Fruit fly (Drosophila melanogaster): ENCODE measurements around the gene mus304.

mus304 gene

DNA sequence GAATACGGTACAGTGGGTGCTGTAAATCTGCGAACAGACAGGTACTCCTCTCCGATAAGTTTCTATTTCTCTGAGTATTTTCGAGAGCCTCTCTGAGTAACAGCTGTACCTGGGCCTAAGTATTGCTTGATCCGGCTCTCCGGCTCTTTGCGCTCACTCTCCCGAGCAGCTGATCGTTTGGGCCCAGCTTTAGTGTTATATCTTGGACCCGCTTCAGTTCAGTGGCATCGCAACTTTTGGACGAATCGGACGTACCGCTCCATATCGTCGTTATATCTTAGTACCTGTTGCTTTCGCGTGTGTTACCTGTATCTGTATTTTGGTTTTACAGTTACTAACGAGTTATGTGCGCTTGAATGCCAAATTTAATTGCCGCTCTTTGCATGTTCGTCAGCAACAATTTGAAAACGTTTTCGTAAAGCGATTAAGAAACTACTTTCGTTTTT is 29.6 kb downstream of the mus304 start, which contains the start of gene geko (continued):
- peak; percentile 52; the same call in 1 of the 2 replicates for TF ChIP-seq CG42726 (GFP tag; IDR thresholded peaks at IDR 0.05; ENCODE audit: partially characterized antibody)
- TF ChIP-seq cato (GFP tag; optimal IDR thresholded peaks at IDR 0.05; ENCODE audit: borderline replicate concordance): no peak
- TF ChIP-seq CG10267 (tag; optimal IDR thresholded peaks at IDR 0.05): no peak
- no peak for TF ChIP-seq CG10959 (GFP tag; IDR thresholded peaks at IDR 0.05)
- no peak for TF ChIP-seq Ssrp (tag; optimal IDR thresholded peaks at IDR 0.05)
- no peak for TF ChIP-seq sima (GFP tag; optimal IDR thresholded peaks at IDR 0.05)
- TF ChIP-seq CG17612 (GFP tag; IDR thresholded peaks at IDR 0.05): no peak
- TF ChIP-seq maf-S (GFP tag; optimal IDR thresholded peaks at IDR 0.05): no peak
- peak; percentile 83 to 94 for TF ChIP-seq Trl (optimal IDR thresholded peaks at IDR 0.05)
- peak; percentile 28 for TF ChIP-seq Trl (GFP tag; optimal IDR thresholded peaks at IDR 0.05)
- TF ChIP-seq CG6854 (GFP tag; optimal IDR thresholded peaks at IDR 0.05): no peak
- peak; percentile 20; the same call in 1 of the 3 replicates for TF ChIP-seq gce (GFP tag; IDR thresholded peaks at IDR 0.05)
- no peak for TF ChIP-seq CG2120 (GFP tag; optimal IDR thresholded peaks at IDR 0.05)
- TF ChIP-seq trh (GFP tag; optimal IDR thresholded peaks at IDR 0.05): no peak
- no peak for TF ChIP-seq CHES-1-like (GFP tag; optimal IDR thresholded peaks at IDR 0.05)
- TF ChIP-seq CG15601 (tag; optimal IDR thresholded peaks at IDR 0.05): no peak
- TF ChIP-seq Blimp-1 (GFP tag; optimal IDR thresholded peaks at IDR 0.05): peak; percentile 94
- TF ChIP-seq Hr78 (GFP tag; optimal IDR thresholded peaks at IDR 0.05): no peak
- no peak for TF ChIP-seq ase (GFP tag; IDR thresholded peaks at IDR 0.05)
- no peak for TF ChIP-seq B-H2 (GFP tag; optimal IDR thresholded peaks at IDR 0.05)
- TF ChIP-seq so (GFP tag; IDR thresholded peaks at IDR 0.05): no peak
- no peak for TF ChIP-seq CG10147 (GFP tag; optimal IDR thresholded peaks at IDR 0.05)
- TF ChIP-seq Aef1 (GFP tag; IDR thresholded peaks at IDR 0.05): no peak
- TF ChIP-seq dati (GFP tag; IDR thresholded peaks at IDR 0.05): no peak
- peak; percentile 17; the same call in 1 of the 2 replicates for TF ChIP-seq Drgx (GFP tag; IDR thresholded peaks at IDR 0.05)
- TF ChIP-seq Fer1 (GFP tag; optimal IDR thresholded peaks at IDR 0.05): no peak
- no peak for TF ChIP-seq Hsf (GFP tag; optimal IDR thresholded peaks at IDR 0.05)
- TF ChIP-seq run (tag; optimal IDR thresholded peaks at IDR 0.05): no peak
- TF ChIP-seq otp (GFP tag; IDR thresholded peaks at IDR 0.05): 0 out of 3 replicates have a peak, but pooled peaks have one; percentile 47
- TF ChIP-seq CG4617 (GFP tag; optimal IDR thresholded peaks at IDR 0.05; ENCODE audit: borderline replicate concordance): no peak
- TF ChIP-seq YL-1 (GFP tag; optimal IDR thresholded peaks at IDR 0.05): no peak
- TF ChIP-seq Tbp (GFP tag; optimal IDR thresholded peaks at IDR 0.05): no peak
- no peak for TF ChIP-seq CG12236 (GFP tag; optimal IDR thresholded peaks at IDR 0.05)
- peak; percentile 53; the same call in 2 of the 3 replicates for TF ChIP-seq CG34224 (GFP tag; IDR thresholded peaks at IDR 0.05; ENCODE audit: partially characterized antibody)
- peak; percentile 55; the same call in 2 of the 4 replicates for TF ChIP-seq Dll (GFP tag; IDR thresholded peaks at IDR 0.05; ENCODE audit: partially characterized antibody)
- TF ChIP-seq CG12659 (GFP tag; optimal IDR thresholded peaks at IDR 0.05): no peak
- no peak for TF ChIP-seq Ets97D (GFP tag; optimal IDR thresholded peaks at IDR 0.05)
- TF ChIP-seq CG14667 (GFP tag; IDR thresholded peaks at IDR 0.05): no peak
- TF ChIP-seq CG1529 (GFP tag; optimal IDR thresholded peaks at IDR 0.05): no peak

DNA sequence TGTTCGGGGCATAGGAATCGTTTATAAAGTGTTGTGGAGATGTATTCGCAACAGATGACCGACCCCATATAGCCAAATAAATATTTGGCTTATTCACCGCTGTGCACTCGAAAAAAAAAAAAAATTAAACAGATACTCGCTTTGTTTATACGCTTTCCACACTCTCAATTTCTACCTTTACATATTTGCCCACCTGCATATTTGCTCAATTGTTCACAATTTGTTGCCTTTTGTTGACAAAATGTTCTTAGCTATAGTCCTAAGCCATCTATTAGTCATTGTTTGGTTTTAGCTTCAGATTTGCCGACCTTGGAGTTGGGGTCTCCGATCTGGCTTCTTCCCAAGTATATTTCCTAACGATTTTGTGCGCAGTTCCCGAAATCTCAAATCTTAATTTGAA is 33.4 kb downstream of the mus304 start:
- TF ChIP-seq Blimp-1 (GFP tag; optimal IDR thresholded peaks at IDR 0.05) (peak; percentile 29), ci (GFP tag; IDR thresholded peaks at IDR 0.05) (0 out of 3 replicates have a peak, but pooled peaks have one; percentile 11), sens (GFP tag) (peak; percentile 75), hbn (GFP tag; IDR thresholded peaks at IDR 0.05; ENCODE audit: partially characterized antibody) (no peak), CG2678 (tag; optimal IDR thresholded peaks at IDR 0.05) (peak; percentile 11), eve (GFP tag; optimal IDR thresholded peaks at IDR 0.05) (peak in 1 of 2 experiments; percentile 17), E2f2 (GFP tag; IDR thresholded peaks at IDR 0.05) (peak; percentile 17; the same call in 1 of the 2 replicates), MESR4 (GFP tag; optimal IDR thresholded peaks at IDR 0.05) (no peak), lab (GFP tag; optimal IDR thresholded peaks at IDR 0.05) (peak; percentile 42), dmrt99B (tag; optimal IDR thresholded peaks at IDR 0.05) (peak; percentile 10), caup (GFP tag; optimal IDR thresholded peaks at IDR 0.05; ENCODE audit: severe bottlenecking) (peak; percentile 31), chif (GFP tag; optimal IDR thresholded peaks at IDR 0.05) (no peak), CG13894 (tag; optimal IDR thresholded peaks at IDR 0.05) (peak; percentile 68), ind (GFP tag; optimal IDR thresholded peaks at IDR 0.05) (no peak)
